Worm (Caenorhabditis elegans): ENCODE results near the gene bath-15.

The bath-15 gene

ce11 chrIII:7725483-7726250 is 50.2 kb downstream of the bath-15 start (continued):
- TF ChIP-seq lin-54 (GFP tag; optimal IDR thresholded peaks at IDR 0.05) (no peak), aptf-2 (GFP tag; conservative IDR thresholded peaks at IDR 0.05) (no peak), bed-2 (GFP tag; IDR thresholded peaks at IDR 0.05) (no peak), efl-1 (GFP tag; optimal IDR thresholded peaks at IDR 0.05) (no peak), cebp-1 (GFP tag; IDR thresholded peaks at IDR 0.05) (no peak), cebp-1 (tag; optimal IDR thresholded peaks at IDR 0.05) (peak; percentile 8), dox-1 (GFP tag; IDR thresholded peaks at IDR 0.05) (peak; percentile 36; the same call in 1 of the 2 replicates)

All from whole organism, young adult.